Worm (Caenorhabditis elegans): ENCODE data around the gene fbxa-202.

- no peak for TF ChIP-seq him-1 (tag; optimal IDR thresholded peaks at IDR 0.05)
- TF ChIP-seq W03F9.2 (tag; optimal IDR thresholded peaks at IDR 0.05): no peak
- no peak for TF ChIP-seq dao-5 (tag; optimal IDR thresholded peaks at IDR 0.05)
These were observed 28.3 kb downstream of the fbxa-202 start for ce11 chrV:6355412-6355811.

Data from whole organism, L4/young adult.